Fruit fly (Drosophila melanogaster): ENCODE measurements around the gene CG34435.

The CG34435 gene

dm6 chrX:5614367-5614766 lies at the start of gene CG34435:
Gene CG34435 (minus strand): TSS chrX:5614467.
- no peak for TF ChIP-seq CG8478 (optimal IDR thresholded peaks at IDR 0.05)
- TF ChIP-seq CTCF (optimal IDR thresholded peaks at IDR 0.05): no peak

dm6 chrX:5662761-5663160 lies 48.5 kb upstream of the CG34435 start, which contains the start of gene OtopLc:
Gene OtopLc (minus strand): TSS chrX:5662861.
- TF ChIP-seq CG8478 (optimal IDR thresholded peaks at IDR 0.05): no peak

- TF ChIP-seq CG8478 (optimal IDR thresholded peaks at IDR 0.05) (no peak), CTCF (optimal IDR thresholded peaks at IDR 0.05) (peak; percentile 78 to 79)
Measured at dm6 chrX:5661971-5662370, 47.7 kb upstream of the CG34435 start.

DNA sequence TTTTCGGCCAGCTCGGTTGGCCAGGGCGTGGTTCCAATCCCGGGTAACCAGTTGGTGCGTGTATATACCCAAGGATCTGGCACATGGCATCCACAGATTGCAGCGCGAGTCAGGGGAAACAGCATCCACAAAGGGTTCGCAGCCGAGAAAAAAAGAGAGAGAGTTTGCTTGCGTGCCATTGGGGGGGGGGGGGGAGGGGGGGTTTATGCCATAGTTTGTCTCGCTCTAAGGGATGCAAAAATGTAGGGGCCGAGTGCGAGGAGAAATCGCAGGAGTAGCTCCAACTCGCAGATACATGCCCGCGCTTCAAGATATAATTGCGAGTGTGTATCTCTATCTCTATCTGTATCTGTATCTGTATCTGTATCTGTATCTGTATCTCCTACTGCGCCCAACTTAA lies 35.7 kb upstream of the CG34435 start:
- TF ChIP-seq CTCF (optimal IDR thresholded peaks at IDR 0.05) (no peak), CG8478 (optimal IDR thresholded peaks at IDR 0.05) (no peak)

DNA sequence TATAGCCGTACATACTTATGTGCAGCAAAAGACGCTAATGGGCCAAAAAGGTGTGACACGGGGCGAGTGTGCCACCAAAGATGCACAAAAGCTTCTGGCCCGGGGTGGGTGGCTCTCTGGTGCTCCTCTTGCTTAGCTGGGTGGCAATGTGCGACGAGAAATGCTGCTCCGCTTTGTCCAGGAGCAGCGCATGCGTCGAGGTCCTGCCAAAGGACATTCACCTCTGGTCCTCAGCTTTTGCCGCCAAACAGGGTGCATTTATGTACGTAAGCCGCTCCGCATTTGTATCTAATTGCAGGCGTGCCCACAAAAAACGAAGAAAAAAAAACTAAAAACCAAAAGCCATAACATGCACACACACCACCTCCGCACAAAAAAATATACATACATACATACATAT lies 35.1 kb upstream of the CG34435 start:
- TF ChIP-seq CTCF (optimal IDR thresholded peaks at IDR 0.05) (no peak), CG8478 (optimal IDR thresholded peaks at IDR 0.05) (no peak)

DNA sequence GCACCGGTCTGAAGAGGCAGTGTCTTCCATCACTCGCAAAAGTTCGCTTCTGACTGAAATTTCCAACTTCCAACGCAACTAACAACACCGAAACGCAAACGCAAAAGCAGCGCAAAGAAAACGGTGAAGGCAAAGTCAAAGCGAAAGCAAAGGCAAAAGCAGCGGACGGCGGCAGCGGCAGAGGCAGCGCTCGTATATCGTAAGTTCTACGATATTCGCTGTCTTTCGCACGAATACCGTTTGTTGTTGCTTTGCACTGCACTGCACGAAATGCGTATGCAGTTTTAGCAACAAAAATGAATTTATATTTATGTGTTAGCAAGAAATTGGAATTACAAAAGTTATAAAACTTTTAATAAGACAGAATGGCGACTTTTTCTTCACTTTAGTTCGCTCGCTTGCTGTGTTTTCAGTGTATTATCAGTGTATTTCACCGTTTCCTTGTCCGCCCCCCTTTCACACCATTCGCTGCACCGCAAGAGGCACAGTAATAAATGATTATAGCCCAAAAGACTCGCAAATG lies 34.2 kb upstream of the CG34435 start, which contains the start of gene OtopLa:
Gene OtopLa, minus strand, starts transcription at position 51 of the 523 bp plus-strand sequence.
- TF ChIP-seq CG8478 (optimal IDR thresholded peaks at IDR 0.05) (no peak), CTCF (optimal IDR thresholded peaks at IDR 0.05) (no peak)

dm6 chrX:5646228-5646627 lies 32.0 kb upstream of the CG34435 start:
- TF ChIP-seq CTCF (optimal IDR thresholded peaks at IDR 0.05) (no peak), CG8478 (optimal IDR thresholded peaks at IDR 0.05) (no peak)

- TF ChIP-seq CTCF (optimal IDR thresholded peaks at IDR 0.05): no peak
- TF ChIP-seq CG8478 (optimal IDR thresholded peaks at IDR 0.05): no peak
Measured at dm6 chrX:5639083-5639482, 24.8 kb upstream of the CG34435 start.

DNA sequence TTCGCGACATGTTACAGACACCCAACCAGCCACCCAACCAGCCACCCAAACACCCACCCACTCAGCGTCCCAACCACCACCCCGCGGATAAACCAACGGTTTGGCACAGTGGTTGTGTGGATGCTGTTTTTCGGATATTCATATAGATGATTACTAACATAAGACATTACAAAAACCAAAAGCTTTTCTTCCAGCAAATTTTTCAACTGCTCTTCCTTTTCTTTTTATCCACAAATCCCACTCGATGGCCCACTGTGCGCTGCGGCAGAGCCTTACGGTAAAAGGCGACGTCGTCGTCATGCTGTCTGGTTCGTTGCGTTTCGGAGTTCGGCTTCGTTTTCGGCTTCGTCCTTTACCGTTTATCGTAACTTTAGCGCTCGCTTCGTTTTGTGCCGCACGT lies 24.3 kb upstream of the CG34435 start:
- TF ChIP-seq CG8478 (optimal IDR thresholded peaks at IDR 0.05) (no peak), CTCF (optimal IDR thresholded peaks at IDR 0.05) (no peak)

- TF ChIP-seq CG8478 (optimal IDR thresholded peaks at IDR 0.05) (no peak), CTCF (optimal IDR thresholded peaks at IDR 0.05) (no peak)
Measured at dm6 chrX:5637543-5637942, 23.3 kb upstream of the CG34435 start.

DNA sequence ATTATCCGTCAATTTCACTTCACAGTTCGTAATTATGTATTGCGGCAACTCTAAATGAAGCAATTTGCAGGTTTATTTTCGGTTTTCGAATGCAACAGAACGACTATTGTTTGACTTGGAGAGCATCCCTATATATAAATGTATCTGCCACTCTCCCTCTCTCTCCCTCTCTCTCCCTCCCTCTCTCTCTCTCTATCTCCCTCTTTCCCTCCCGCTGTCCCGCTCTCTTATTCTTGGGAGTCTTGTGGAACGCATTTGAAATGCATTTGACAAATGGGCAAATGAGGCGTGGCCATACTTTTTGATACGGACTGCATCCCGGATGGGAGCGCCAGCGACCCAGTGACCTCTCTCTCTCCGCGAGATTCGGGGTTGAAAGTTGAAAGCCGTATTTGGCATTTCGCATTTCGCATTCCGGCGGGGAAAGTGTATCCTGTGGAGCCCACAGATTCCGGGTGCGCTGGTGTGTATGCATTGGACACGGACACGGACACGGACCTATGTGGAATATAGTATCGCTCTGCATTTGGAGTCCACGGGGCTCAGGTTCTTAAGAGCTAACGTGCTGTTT lies 22.3 kb upstream of the CG34435 start:
- TF ChIP-seq CTCF (optimal IDR thresholded peaks at IDR 0.05) (no peak), CG8478 (optimal IDR thresholded peaks at IDR 0.05) (no peak)

DNA sequence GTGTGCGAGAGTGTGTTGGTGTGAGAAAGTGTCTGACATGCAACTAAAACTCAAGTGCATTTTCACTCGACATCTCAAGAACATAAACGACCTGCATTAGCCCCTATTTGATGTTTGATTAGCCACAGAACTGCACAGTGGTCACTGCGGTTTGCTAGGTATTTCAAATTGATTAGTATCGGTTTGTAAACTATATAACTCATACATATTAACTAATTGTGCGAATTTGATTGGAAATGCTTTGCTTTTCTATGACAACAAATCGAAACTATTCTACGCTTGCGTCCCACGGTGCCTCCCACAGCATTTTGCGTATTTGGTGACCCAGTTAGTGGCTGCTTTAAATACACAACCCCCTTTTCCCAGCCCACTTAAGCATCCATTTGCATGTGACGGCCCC lies 20.4 kb upstream of the CG34435 start:
- TF ChIP-seq CG8478 (optimal IDR thresholded peaks at IDR 0.05) (no peak), CTCF (optimal IDR thresholded peaks at IDR 0.05) (no peak)

DNA sequence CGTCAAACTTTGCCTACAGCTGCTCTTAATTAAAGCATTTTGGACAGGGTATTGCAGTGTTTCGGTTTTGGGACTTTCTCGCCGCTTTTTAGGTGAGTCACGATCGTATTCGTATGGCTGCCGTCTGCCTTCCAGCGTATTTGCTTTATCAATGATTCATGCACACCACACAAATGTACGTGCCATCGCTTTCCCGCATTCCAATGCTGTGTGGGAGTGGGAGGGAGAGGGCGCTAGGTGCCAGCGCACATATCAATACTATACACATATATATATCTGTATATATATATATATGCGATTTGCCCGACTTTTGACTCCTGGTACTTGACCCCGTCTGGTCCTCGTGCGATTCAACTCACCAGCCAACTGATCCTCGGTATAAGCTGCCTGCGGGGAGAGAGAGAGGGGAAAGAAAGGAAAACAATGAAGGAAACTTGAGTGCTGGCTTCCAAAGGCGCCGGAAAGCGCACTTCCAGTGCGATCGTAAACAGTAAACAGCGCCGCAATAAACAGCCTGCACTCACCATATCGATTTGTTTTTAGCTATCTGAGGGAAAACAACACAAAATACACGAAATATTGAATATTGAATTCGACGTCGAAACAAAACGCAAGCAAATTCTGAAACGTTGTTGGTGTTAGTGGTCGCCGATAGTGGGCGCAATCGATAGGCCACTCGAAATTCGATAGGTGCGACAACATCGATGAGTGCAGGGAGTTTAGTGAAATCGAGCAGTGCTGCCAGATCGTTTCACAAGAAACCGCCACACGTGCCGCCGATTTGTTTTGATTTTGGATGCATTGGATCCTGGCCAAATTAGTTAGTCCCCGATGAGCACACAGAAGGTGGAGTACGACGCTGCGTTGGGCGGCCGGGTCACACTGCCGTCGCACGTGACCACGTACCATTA lies 7.9 kb upstream of the CG34435 start, which contains the start of the genes Mlc-c and Pop1:
Gene Mlc-c, minus strand, starts transcription at position 647 of the 911 bp plus-strand sequence.
Gene Pop1, plus strand, starts transcription at position 756 of the 911 bp plus-strand sequence.
- peak; percentile 44 to 62 for TF ChIP-seq CTCF (optimal IDR thresholded peaks at IDR 0.05)
- no peak for TF ChIP-seq CG8478 (optimal IDR thresholded peaks at IDR 0.05)

dm6 chrX:5618562-5618961 lies 4.3 kb upstream of the CG34435 start, which contains the start of gene RhoGAP5A:
Gene RhoGAP5A (minus strand): TSS chrX:5618806.
- TF ChIP-seq CG8478 (optimal IDR thresholded peaks at IDR 0.05) (no peak), CTCF (optimal IDR thresholded peaks at IDR 0.05) (no peak)

DNA sequence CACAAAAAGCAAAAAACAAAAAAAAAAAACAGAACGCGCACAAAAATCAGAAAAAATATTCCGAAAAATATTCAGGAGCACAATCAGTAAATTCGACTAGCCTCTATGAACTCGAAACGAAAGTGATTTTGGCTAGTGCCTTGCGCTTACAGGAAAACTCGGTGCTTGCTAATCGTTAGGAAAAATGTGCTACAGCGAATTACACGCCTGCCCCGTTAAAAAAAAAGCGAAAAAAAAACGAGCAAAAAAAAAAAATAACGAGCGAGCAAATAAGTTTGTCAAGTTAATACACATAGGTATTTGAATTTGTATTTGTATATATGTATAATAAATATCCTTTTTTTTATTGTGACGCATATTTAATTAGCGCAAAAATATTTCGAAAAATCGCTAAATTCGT lies 2.0 kb upstream of the CG34435 start, which contains the start of gene CG34434:
Gene CG34434, minus strand, starts transcription at position 101 of the 400 bp plus-strand sequence.
- no peak for TF ChIP-seq CG8478 (optimal IDR thresholded peaks at IDR 0.05)
- TF ChIP-seq CTCF (optimal IDR thresholded peaks at IDR 0.05): no peak
